Fruit fly (Drosophila melanogaster) S2 (cell line): ENCODE data around the gene CG6733.

ENCODE experiments used
- CG8478 ChIP-seq: fragments of >200 bp; optimal IDR thresholded peaks from 2 replicates; lab custom pipeline; 2018
- CTCF ChIP-seq, 2 experiments: fragments of >200 bp; optimal IDR thresholded peaks; 2 replicates each; lab custom pipeline; 2018

DNA sequence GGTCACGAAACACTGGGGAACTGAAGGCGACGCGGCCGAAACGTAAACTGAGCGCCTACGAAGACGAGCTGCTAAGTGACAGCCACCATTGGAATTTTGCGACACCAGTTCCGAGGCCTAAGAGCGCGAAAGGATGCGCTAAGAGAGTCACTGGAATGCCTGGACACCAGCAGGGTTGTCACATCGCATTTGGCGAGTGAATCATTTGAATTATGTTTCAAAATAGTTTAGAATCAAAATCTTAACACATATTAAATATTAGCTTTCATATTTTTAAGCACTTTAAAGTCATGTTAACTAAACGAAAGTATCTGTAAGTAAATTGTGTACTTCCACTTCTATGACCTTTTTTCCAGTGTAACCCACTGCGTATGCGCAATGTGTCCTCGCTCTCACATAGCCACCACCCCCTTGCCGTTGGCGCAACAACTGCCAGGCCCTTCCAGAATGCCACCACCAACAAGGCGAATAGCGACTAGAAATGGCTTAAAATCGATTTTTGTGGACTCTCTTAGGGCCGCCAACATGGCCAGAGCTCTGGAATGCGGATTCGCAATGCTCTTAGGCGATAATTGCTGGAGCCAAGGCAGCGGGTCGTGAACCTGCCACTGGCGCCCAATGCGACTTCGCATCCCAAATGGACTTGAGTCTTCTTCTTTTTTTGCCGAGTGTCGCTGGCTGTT lies 15.3 kb downstream of the CG6733 start, which contains the start of gene Cow:
- TF ChIP-seq CTCF (optimal IDR thresholded peaks at IDR 0.05; lab: Kevin White, UChicago), result no peak
- no peak for TF ChIP-seq CG8478 (lab: Kevin White, UChicago)
